Worm (Caenorhabditis elegans) whole organism, L4/young adult: Measurements from ENCODE around the gene Y15E3A.4.

Experiments used
- W03F9.2 ChIP-seq: fragments of 150-350 bp; optimal IDR thresholded peaks from 2 replicates; lab custom pipeline; 2014; ENCODE audit warnings: missing biosample characterization, missing genetic modification characterization
- dao-5 ChIP-seq: sonication (generic microtip); optimal IDR thresholded peaks from 2 replicates; lab custom pipeline; 2016; ENCODE audit warnings: missing genotype, missing genetic modification characterization, moderate library complexity, missing compliant biosample characterization
- him-1 ChIP-seq: sonication (generic microtip); optimal IDR thresholded peaks from 2 replicates; lab custom pipeline; 2016; ENCODE audit warnings: missing genotype, missing genetic modification reagents, missing genetic modification characterization, missing compliant biosample characterization

The Y15E3A.4 gene

DNA sequence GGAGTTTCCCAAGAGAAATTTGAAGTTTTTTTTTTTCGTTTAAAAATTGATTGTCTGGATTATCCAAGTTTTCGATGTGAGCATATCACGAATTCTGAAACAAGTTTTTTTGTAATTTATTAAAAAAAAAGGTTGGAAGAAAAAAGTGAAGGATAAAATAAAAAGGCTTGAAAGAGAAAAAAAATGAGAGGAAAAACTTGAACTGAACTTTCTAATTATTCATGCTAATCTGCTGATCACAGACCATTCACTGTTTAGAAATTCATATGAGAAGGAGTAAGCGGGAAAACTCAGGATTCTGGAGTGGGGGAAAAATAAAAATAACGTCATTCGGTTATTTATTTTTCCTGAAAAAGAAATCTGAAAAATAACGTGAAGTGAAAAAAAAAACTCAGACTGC lies 47.0 kb downstream of the Y15E3A.4 start, which contains the start of gene svh-5:
svh-5 (minus strand) TSS at position 101 of the 400 bp plus-strand sequence.
- TF ChIP-seq W03F9.2 (tag; lab: Kevin White, UChicago) (no peak), dao-5 (tag; lab: Kevin White, UChicago) (no peak), him-1 (tag; lab: Kevin White, UChicago) (no peak)

DNA sequence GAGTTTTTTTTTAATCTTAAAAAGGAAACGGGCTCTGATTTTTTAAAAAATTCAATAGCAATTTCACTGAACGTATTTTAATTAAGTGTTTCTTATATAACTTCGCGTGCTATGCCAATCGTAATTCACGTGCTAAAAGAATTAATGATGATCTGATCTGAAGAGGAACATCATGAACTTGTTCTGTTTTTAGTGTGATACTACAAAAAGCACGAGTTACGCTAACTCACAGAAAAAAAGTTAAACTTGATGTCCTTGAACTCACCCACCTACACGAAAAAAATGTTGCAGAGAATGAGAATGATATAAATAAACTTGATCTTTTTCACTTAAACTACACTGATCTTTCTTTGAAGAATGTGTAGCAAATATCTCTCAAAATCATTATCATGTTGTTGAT lies 49.1 kb downstream of the Y15E3A.4 start:
- TF ChIP-seq W03F9.2 (tag; lab: Kevin White, UChicago), result no peak
- no peak for TF ChIP-seq dao-5 (tag; lab: Kevin White, UChicago)
- TF ChIP-seq him-1 (tag; lab: Kevin White, UChicago), result no peak

DNA sequence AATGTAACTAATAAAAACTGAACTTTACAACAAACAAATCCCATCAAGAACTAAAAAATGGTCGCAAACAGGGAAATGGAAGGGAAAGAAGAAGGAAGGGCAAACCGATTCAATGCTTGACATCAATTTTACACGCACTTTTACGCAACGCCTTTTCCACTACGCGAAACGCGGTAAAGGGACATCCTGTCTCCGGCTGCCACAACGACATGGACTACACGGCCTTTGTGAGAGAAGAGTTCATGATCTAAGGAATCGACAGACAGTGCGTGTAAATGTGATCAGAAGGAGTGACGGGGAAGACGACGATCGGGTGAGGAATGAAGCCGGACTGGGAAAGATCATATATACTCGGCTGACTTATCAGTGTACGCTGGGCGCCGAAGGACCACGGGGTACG lies 49.7 kb downstream of the Y15E3A.4 start:
- no peak for TF ChIP-seq dao-5 (tag; lab: Kevin White, UChicago)
- TF ChIP-seq him-1 (tag; lab: Kevin White, UChicago), result no peak
- TF ChIP-seq W03F9.2 (tag; lab: Kevin White, UChicago), result no peak

DNA sequence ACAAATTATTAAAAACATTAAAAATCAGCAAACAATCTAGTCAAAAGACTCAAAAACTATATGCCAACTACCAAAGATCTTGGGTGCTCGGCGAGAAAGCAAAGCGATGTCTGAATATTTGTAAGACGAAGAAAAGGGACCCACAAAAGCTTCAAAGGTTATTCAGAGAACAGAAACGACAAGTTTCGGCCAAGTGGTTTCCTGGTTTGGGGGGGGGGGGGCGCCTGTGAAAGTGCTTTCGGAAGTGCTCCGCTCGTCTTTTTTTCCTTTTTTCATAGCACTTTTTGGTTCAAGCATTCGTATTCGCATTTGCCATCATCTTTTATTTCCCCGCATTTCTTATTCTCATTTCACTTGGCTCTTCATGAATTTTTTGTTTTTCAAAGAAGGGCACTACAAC lies 50.7 kb downstream of the Y15E3A.4 start:
- TF ChIP-seq dao-5 (tag; lab: Kevin White, UChicago) (no peak), W03F9.2 (tag; lab: Kevin White, UChicago) (no peak), him-1 (tag; lab: Kevin White, UChicago) (no peak)

DNA sequence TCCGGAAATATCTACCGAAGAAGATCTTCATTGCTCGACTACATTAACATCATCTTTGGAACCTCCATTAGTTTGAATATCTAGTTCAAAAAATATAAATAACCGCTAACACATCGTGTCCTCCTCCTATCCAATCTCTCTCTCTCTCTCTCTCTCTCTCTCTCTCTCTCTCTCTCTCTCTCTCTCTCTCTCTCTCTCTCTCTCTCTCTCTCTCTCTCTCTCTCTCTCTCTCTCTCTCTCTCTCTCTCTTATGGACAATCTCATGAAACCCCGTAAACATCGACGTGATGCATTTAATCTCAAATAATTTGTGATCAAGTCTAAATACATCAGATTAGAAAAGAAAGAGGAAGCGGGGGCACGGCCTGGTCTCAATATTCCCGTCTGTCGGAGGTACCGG lies 51.5 kb downstream of the Y15E3A.4 start:
- TF ChIP-seq him-1 (tag; lab: Kevin White, UChicago), result no peak
- no peak for TF ChIP-seq dao-5 (tag; lab: Kevin White, UChicago)

DNA sequence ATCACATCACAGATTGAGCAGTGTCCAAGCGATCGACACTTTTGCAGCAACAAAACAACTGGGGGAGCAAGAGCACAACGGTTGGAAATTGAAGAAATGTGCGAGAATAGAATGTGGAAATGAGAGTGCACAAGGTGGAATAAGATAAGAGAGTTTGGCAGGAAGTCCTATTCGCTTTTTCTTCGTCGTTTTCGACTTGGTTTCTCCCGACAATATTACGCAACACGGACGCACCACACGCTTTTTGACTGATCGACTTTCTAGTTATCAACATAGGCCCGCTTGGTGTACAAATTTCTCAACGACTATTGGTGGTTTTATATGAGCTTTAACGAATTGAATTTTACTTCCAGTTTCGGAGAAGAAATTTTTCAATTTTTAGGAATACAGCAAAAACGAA lies 52.1 kb downstream of the Y15E3A.4 start:
- TF ChIP-seq W03F9.2 (tag; lab: Kevin White, UChicago) (no peak), him-1 (tag; lab: Kevin White, UChicago) (no peak), dao-5 (tag; lab: Kevin White, UChicago) (no peak)
